Fruit fly (Drosophila melanogaster) whole organism, embryonic: ENCODE data around the gene CG31219.
A peak's percentile ranks its signal among the peaks of the same experiment; 100 is the strongest.

Experiments
- Asciz ChIP-seq: fragments of 200-800 bp; sonication (Bioruptor generic); optimal IDR thresholded peaks from 2 replicates; lab custom pipeline; 2017; ENCODE audit warnings: missing biosample characterization, mild to moderate bottlenecking, missing genetic modification characterization, missing genetic modification reagents
- BEAF-32 ChIP-seq: fragments of 200-800 bp; sonication (Bioruptor generic); optimal IDR thresholded peaks from 3 replicates; lab custom pipeline; 2017; ENCODE audit warnings: missing biosample characterization, missing genetic modification characterization, mild to moderate bottlenecking, moderate library complexity, missing genetic modification reagents
- Blimp-1 ChIP-seq: fragments of 200-800 bp; sonication (Bioruptor generic); optimal IDR thresholded peaks from 3 replicates; lab custom pipeline; 2018; ENCODE audit warnings: missing biosample characterization, missing genetic modification characterization, mild to moderate bottlenecking, moderate library complexity, missing genetic modification reagents
- CG11456 ChIP-seq: fragments of 200-800 bp; sonication (Bioruptor generic); IDR thresholded peaks from 3 replicates; pipeline ENCODE4 v1.3.6; 2022; ENCODE audit warnings: missing biosample characterization, missing genetic modification characterization
- CG11696 ChIP-seq: fragments of 200-800 bp; sonication (Bioruptor generic); IDR thresholded peaks from 2 replicates; pipeline ENCODE4 v1.3.6; 2022; ENCODE audit warnings: missing biosample characterization, missing genetic modification characterization
- CG12104 ChIP-seq: fragments of 200-800 bp; sonication (Bioruptor generic); optimal IDR thresholded peaks from 3 replicates; lab custom pipeline; 2016; ENCODE audit warnings: missing biosample characterization, missing genetic modification characterization
- CG13775 ChIP-seq: fragments of 200-800 bp; sonication (Bioruptor generic); optimal IDR thresholded peaks from 3 replicates; lab custom pipeline; 2017; ENCODE audit warnings: missing biosample characterization, mild to moderate bottlenecking, missing genetic modification characterization
- CG17328 ChIP-seq: fragments of 200-800 bp; sonication (Bioruptor generic); IDR thresholded peaks from 2 replicates; pipeline ENCODE4 v1.3.6; 2022; ENCODE audit warnings: missing biosample characterization, missing genetic modification characterization
- CG18599 ChIP-seq: fragments of 200-800 bp; sonication (Bioruptor generic); optimal IDR thresholded peaks from 3 replicates; lab custom pipeline; 2017; ENCODE audit warnings: missing biosample characterization, missing genetic modification characterization, mild to moderate bottlenecking, moderate library complexity, missing genetic modification reagents
- CG30020 ChIP-seq: fragments of 200-800 bp; optimal IDR thresholded peaks from 2 replicates; lab custom pipeline; 2019; ENCODE audit warnings: missing biosample characterization, mild to moderate bottlenecking, missing genetic modification characterization, moderate library complexity
- CG3065 ChIP-seq: fragments of 200-800 bp; sonication (Bioruptor generic); optimal IDR thresholded peaks from 2 replicates; lab custom pipeline; 2016; ENCODE audit warnings: missing biosample characterization, missing genetic modification characterization
- CG31224 ChIP-seq: fragments of 200-800 bp; sonication (Bioruptor generic); IDR thresholded peaks from 2 replicates; pipeline ENCODE4 v1.3.6; 2022; ENCODE audit warnings: missing biosample characterization, missing genetic modification characterization
- CG32772 ChIP-seq: fragments of 200-800 bp; sonication (Bioruptor generic); IDR thresholded peaks from 2 replicates; pipeline ENCODE4 v1.3.6; 2022; ENCODE audit warnings: missing biosample characterization, missing genetic modification characterization
- CG6813 ChIP-seq: fragments of 200-800 bp; sonication (Bioruptor generic); optimal IDR thresholded peaks from 2 replicates; lab custom pipeline; 2017; ENCODE audit warnings: missing biosample characterization, missing genetic modification characterization, mild to moderate bottlenecking, moderate library complexity, missing genetic modification reagents
- CG6854 ChIP-seq: fragments of 200-800 bp; sonication (Bioruptor generic); optimal IDR thresholded peaks from 3 replicates; lab custom pipeline; 2017; ENCODE audit warnings: missing biosample characterization, mild to moderate bottlenecking, missing genetic modification characterization
- CG7556 ChIP-seq: fragments of 200-800 bp; sonication (Bioruptor generic); optimal IDR thresholded peaks from 2 replicates; lab custom pipeline; 2017; ENCODE audit warnings: missing biosample characterization, mild to moderate bottlenecking, missing genetic modification characterization
- CG8089 ChIP-seq: fragments of 200-800 bp; sonication (Bioruptor generic); optimal IDR thresholded peaks from 3 replicates; lab custom pipeline; 2016; ENCODE audit warnings: missing biosample characterization, missing genetic modification characterization
- CG8359 ChIP-seq: fragments of 200-800 bp; sonication (Bioruptor generic); optimal IDR thresholded peaks from 2 replicates; lab custom pipeline; 2017; ENCODE audit warnings: missing biosample characterization, mild to moderate bottlenecking, missing genetic modification characterization, borderline replicate concordance
- CG8924 ChIP-seq: fragments of 200-800 bp; optimal IDR thresholded peaks from 3 replicates; lab custom pipeline; 2019; ENCODE audit warnings: missing biosample characterization, mild to moderate bottlenecking, missing genetic modification characterization, moderate library complexity
- CG9727 ChIP-seq: fragments of 200-800 bp; sonication (Bioruptor generic); optimal IDR thresholded peaks from 3 replicates; lab custom pipeline; 2017; ENCODE audit warnings: missing biosample characterization, mild to moderate bottlenecking, missing genetic modification characterization
- Eip74EF ChIP-seq, 2 experiments: fragments of 200-800 bp in 1 of 2; fragments of >200 bp in 1 of 2; sonication (Bioruptor generic) in 1 of 2; optimal IDR thresholded peaks; 2 replicates each; lab custom pipeline; 2017 to 2019; ENCODE audit warnings: missing biosample characterization in 2 of 2, missing genetic modification characterization in 2 of 2, mild to moderate bottlenecking in 1 of 2, moderate library complexity in 1 of 2
- Elba2 ChIP-seq: fragments of 200-800 bp; sonication (Bioruptor generic); optimal IDR thresholded peaks from 3 replicates; lab custom pipeline; 2016; ENCODE audit warnings: missing biosample characterization, missing genetic modification characterization
- HLH3B ChIP-seq: fragments of 200-800 bp; sonication (Bioruptor generic); IDR thresholded peaks from 2 replicates; pipeline ENCODE4 v1.3.6; 2022; ENCODE audit warnings: missing biosample characterization, missing genetic modification characterization
- MTF-1 ChIP-seq: fragments of 200-800 bp; sonication (Bioruptor generic); optimal IDR thresholded peaks from 2 replicates; lab custom pipeline; 2018; ENCODE audit warnings: missing biosample characterization, mild to moderate bottlenecking, missing genetic modification characterization, borderline replicate concordance
- Max ChIP-seq: fragments of 200-800 bp; sonication (Bioruptor generic); optimal IDR thresholded peaks from 2 replicates; lab custom pipeline; 2016; ENCODE audit warnings: missing biosample characterization, mild to moderate bottlenecking, missing genetic modification characterization
- Nf-YA ChIP-seq: fragments of 200-800 bp; sonication (Bioruptor generic); IDR thresholded peaks from 2 replicates; pipeline ENCODE4 v1.3.6; 2022; ENCODE audit warnings: missing biosample characterization, missing genetic modification characterization
- Sin3A ChIP-seq: fragments of >200 bp; optimal IDR thresholded peaks from 2 replicates; lab custom pipeline; 2018
- Six4 ChIP-seq: fragments of 200-800 bp; sonication (Bioruptor generic); optimal IDR thresholded peaks from 2 replicates; lab custom pipeline; 2016; ENCODE audit warnings: missing biosample characterization, missing genetic modification characterization
- Sox102F ChIP-seq: fragments of 200-800 bp; sonication (Bioruptor generic); optimal IDR thresholded peaks from 2 replicates; lab custom pipeline; 2018; ENCODE audit warnings: missing biosample characterization, mild to moderate bottlenecking, missing genetic modification characterization, moderate library complexity
- TFAM ChIP-seq: fragments of 200-800 bp; sonication (Bioruptor generic); optimal IDR thresholded peaks from 2 replicates; lab custom pipeline; 2017; ENCODE audit warnings: missing biosample characterization, missing genetic modification characterization, inconsistent platforms
- Xrp1 ChIP-seq: fragments of 200-800 bp; sonication (Bioruptor generic); IDR thresholded peaks from 2 replicates; pipeline ENCODE4 v1.3.6; 2022; ENCODE audit warnings: missing biosample characterization, missing genetic modification characterization
- ato ChIP-seq: fragments of 200-800 bp; sonication (Bioruptor generic); IDR thresholded peaks from 2 replicates; pipeline ENCODE4 v1.3.6; 2022; ENCODE audit warnings: missing biosample characterization, missing genetic modification characterization; ENCODE audit not compliant: partially characterized antibody
- chm ChIP-seq: fragments of 200-800 bp; sonication (Bioruptor generic); IDR thresholded peaks from 2 replicates; pipeline ENCODE4 v1.3.6; 2022; ENCODE audit warnings: missing biosample characterization, missing genetic modification characterization
- crol ChIP-seq: fragments of 200-800 bp; sonication (Bioruptor generic); IDR thresholded peaks from 2 replicates; pipeline ENCODE4 v1.3.6; 2022; ENCODE audit warnings: missing biosample characterization, missing genetic modification characterization
- dysf ChIP-seq: fragments of 200-800 bp; sonication (Bioruptor generic); IDR thresholded peaks from 3 replicates; pipeline ENCODE4 v1.3.6; 2022; ENCODE audit warnings: missing biosample characterization, missing genetic modification characterization
- fd64A ChIP-seq: fragments of 200-800 bp; sonication (Bioruptor generic); optimal IDR thresholded peaks from 3 replicates; lab custom pipeline; 2018; ENCODE audit warnings: missing biosample characterization, mild to moderate bottlenecking, missing genetic modification characterization
- grn ChIP-seq: fragments of 200-800 bp; sonication (Bioruptor generic); optimal IDR thresholded peaks from 3 replicates; lab custom pipeline; 2017; ENCODE audit warnings: missing biosample characterization, missing genetic modification characterization
- ken ChIP-seq: fragments of 200-800 bp; sonication (Bioruptor generic); IDR thresholded peaks from 3 replicates; pipeline ENCODE4 v1.3.6; 2022; ENCODE audit warnings: missing biosample characterization, missing genetic modification characterization
- nau ChIP-seq: fragments of 200-800 bp; sonication (Bioruptor generic); optimal IDR thresholded peaks from 3 replicates; lab custom pipeline; 2017; ENCODE audit warnings: missing biosample characterization, mild to moderate bottlenecking, missing genetic modification characterization, missing genetic modification reagents
- nom ChIP-seq: fragments of 200-800 bp; sonication (Bioruptor generic); optimal IDR thresholded peaks from 2 replicates; lab custom pipeline; 2017; ENCODE audit warnings: missing biosample characterization, missing genetic modification characterization, mild to moderate bottlenecking, moderate library complexity, missing genetic modification reagents
- odd ChIP-seq: fragments of 200-800 bp; sonication (Bioruptor generic); optimal IDR thresholded peaks from 2 replicates; lab custom pipeline; 2017; ENCODE audit warnings: missing biosample characterization, mild to moderate bottlenecking, missing genetic modification characterization
- peb ChIP-seq: fragments of 200-800 bp; sonication (Bioruptor generic); IDR thresholded peaks from 2 replicates; pipeline ENCODE4 v1.3.6; 2022; ENCODE audit warnings: missing biosample characterization, missing genetic modification characterization
- row ChIP-seq: fragments of 200-800 bp; sonication (Bioruptor generic); IDR thresholded peaks from 3 replicates; pipeline ENCODE4 v1.3.6; 2022; ENCODE audit warnings: missing biosample characterization, missing genetic modification characterization
- slbo ChIP-seq: fragments of 200-800 bp; sonication (Bioruptor generic); IDR thresholded peaks from 2 replicates; pipeline ENCODE4 v1.3.6; 2022; ENCODE audit warnings: missing biosample characterization, missing genetic modification characterization
- so ChIP-seq: fragments of 200-800 bp; sonication (Bioruptor generic); IDR thresholded peaks from 3 replicates; pipeline ENCODE4 v1.3.6; 2022; ENCODE audit warnings: missing biosample characterization, missing genetic modification characterization
- sob ChIP-seq: fragments of 200-800 bp; sonication (Bioruptor generic); IDR thresholded peaks from 2 replicates; pipeline ENCODE4 v1.3.6; 2022; ENCODE audit warnings: missing biosample characterization, missing genetic modification characterization
- tap ChIP-seq: fragments of 200-800 bp; optimal IDR thresholded peaks from 3 replicates; lab custom pipeline; 2019; ENCODE audit warnings: missing biosample characterization, mild to moderate bottlenecking, missing genetic modification characterization, moderate library complexity
- tgo ChIP-seq: fragments of 200-800 bp; sonication (Bioruptor generic); IDR thresholded peaks from 3 replicates; pipeline ENCODE4 v1.3.6; 2022; ENCODE audit warnings: missing biosample characterization, missing genetic modification characterization
- toy ChIP-seq: fragments of 200-800 bp; sonication (Bioruptor generic); IDR thresholded peaks from 2 replicates; pipeline ENCODE4 v1.3.6; 2022; ENCODE audit warnings: missing biosample characterization, missing genetic modification characterization
- trh ChIP-seq: fragments of 200-800 bp; sonication (Bioruptor generic); optimal IDR thresholded peaks from 2 replicates; lab custom pipeline; 2016; ENCODE audit warnings: missing biosample characterization, missing genetic modification characterization

The CG31219 gene

DNA sequence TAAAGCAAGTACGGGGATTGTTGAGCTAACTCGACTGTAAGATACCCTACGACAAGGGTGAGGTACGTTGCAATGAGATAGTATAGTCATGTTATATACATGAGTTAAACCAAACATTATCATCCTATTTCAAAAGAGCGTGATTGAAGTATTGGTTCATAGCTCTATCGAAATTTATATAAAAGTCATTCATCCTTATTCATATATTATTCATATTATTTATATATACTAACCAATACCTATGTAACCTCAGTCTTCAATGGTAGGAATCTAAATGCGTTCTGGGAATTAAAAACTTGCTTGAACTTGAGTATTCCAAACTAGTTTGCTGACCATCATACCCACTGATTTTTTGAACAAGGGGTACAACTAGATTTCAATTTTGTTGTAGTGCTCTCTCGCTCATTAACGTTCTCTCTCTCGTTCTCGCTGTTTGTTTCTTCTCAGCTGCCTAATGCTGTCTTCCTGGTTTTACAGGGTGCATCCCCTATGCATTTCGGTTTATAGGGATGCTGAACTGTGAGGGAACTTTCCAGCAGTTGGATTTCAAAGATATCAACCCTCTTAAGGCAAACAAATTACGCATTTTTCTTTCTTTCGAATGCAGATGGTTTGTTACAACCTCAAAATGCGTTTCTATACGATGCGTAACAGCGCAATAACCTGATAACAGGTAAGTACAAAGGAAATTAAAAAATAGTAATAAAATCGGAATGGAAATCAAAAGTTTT, 22.9 kb upstream of the CG31219 start (continued):
- TF ChIP-seq tap (tag; lab: Kevin White, UChicago) (peak; percentile 50), nom (GFP tag; lab: Kevin White, UChicago) (no peak), so (no peak), CG12104 (peak; percentile 5), Sin3A (lab: Kevin White, UChicago) (no peak), Elba2 (no peak), toy (GFP tag; lab: Robert Waterston, UW) (no peak), tgo (GFP tag; lab: Robert Waterston, UW) (peak; percentile 40; the same call in 2 of the 3 replicates), Six4 (GFP tag; lab: Kevin White, UChicago) (no peak), MTF-1 (GFP tag; lab: Kevin White, UChicago) (no peak), nau (GFP tag; lab: Kevin White, UChicago) (peak; percentile 37), CG13775 (peak; percentile 29), BEAF-32 (GFP tag; lab: Kevin White, UChicago) (no peak), ken (GFP tag; lab: Robert Waterston, UW) (no peak), sob (GFP tag; lab: Robert Waterston, UW) (peak; percentile 35; the same call in 1 of the 2 replicates), Xrp1 (GFP tag; lab: Robert Waterston, UW) (peak; percentile 49; the same call in 1 of the 2 replicates), Asciz (GFP tag; lab: Kevin White, UChicago) (peak; percentile 52), CG3065 (GFP tag; lab: Kevin White, UChicago) (no peak), CG32772 (GFP tag; lab: Robert Waterston, UW) (no peak), CG30020 (tag; lab: Kevin White, UChicago) (no peak), CG8359 (GFP tag; lab: Kevin White, UChicago) (peak; percentile 37), Sox102F (GFP tag; lab: Kevin White, UChicago) (peak; percentile 6), ato (GFP tag; lab: Robert Waterston, UW) (no peak), chm (no peak), CG11696 (no peak), CG18599 (peak; percentile 69), TFAM (peak; percentile 3), CG6854 (GFP tag; lab: Kevin White, UChicago) (no peak), CG8924 (tag; lab: Kevin White, UChicago) (peak; percentile 71), Max (GFP tag; lab: Kevin White, UChicago) (peak; percentile 54), CG7556 (GFP tag; lab: Kevin White, UChicago) (peak; percentile 44), slbo (no peak), CG9727 (GFP tag; lab: Kevin White, UChicago) (peak; percentile 82), peb (no peak), CG31224 (no peak), row (GFP tag; lab: Robert Waterston, UW) (peak; percentile 68), trh (GFP tag; lab: Kevin White, UChicago) (peak; percentile 12), Blimp-1 (GFP tag; lab: Kevin White, UChicago) (peak; percentile 56), grn (no peak), dysf (peak; percentile 60; the same call in 1 of the 3 replicates), CG11456 (0 out of 3 replicates have a peak, but pooled peaks have one; percentile 39), CG6813 (GFP tag; lab: Kevin White, UChicago) (no peak), Eip74EF (GFP tag; optimal IDR thresholded peaks at IDR 0.05; lab: Kevin White, UChicago) (peak in 1 of 2 experiments; percentile 53), crol (GFP tag; lab: Robert Waterston, UW) (no peak), Nf-YA (GFP tag; lab: Robert Waterston, UW) (no peak), CG8089 (GFP tag; lab: Kevin White, UChicago) (no peak), CG17328 (GFP tag; lab: Robert Waterston, UW) (no peak), odd (GFP tag; lab: Kevin White, UChicago) (no peak), HLH3B (GFP tag; lab: Robert Waterston, UW) (no peak), fd64A (GFP tag; lab: Kevin White, UChicago) (no peak)
